Fruit fly (Drosophila melanogaster): ENCODE measurements around the gene CG31274.

The CG31274 gene

dm6 chr3R:16987220-16987923 lies 5.4 kb upstream of the CG31274 start, which contains the start of gene CG18622 (continued):
- TF ChIP-seq CG10366 (GFP tag; IDR thresholded peaks at IDR 0.05) (no peak), CG10959 (GFP tag; IDR thresholded peaks at IDR 0.05) (no peak), CG17361 (GFP tag; IDR thresholded peaks at IDR 0.05) (peak; percentile 8; the same call in 2 of the 3 replicates), H15 (GFP tag; IDR thresholded peaks at IDR 0.05) (no peak), CG11093 (GFP tag; IDR thresholded peaks at IDR 0.05) (no peak), CG2712 (tag; optimal IDR thresholded peaks at IDR 0.05) (no peak), CG14710 (tag; optimal IDR thresholded peaks at IDR 0.05) (no peak), gsb-n (tag; optimal IDR thresholded peaks at IDR 0.05) (no peak), CG7745 (tag; optimal IDR thresholded peaks at IDR 0.05) (no peak), jumu (GFP tag; optimal IDR thresholded peaks at IDR 0.05) (no peak), Bteb2 (GFP tag; optimal IDR thresholded peaks at IDR 0.05) (no peak), Oaz (GFP tag; IDR thresholded peaks at IDR 0.05) (no peak), lbe (GFP tag; optimal IDR thresholded peaks at IDR 0.05) (no peak), dm (GFP tag; optimal IDR thresholded peaks at IDR 0.05) (no peak), Poxn (GFP tag; IDR thresholded peaks at IDR 0.05) (no peak), CG13624 (GFP tag; optimal IDR thresholded peaks at IDR 0.05) (no peak), dati (GFP tag; IDR thresholded peaks at IDR 0.05) (no peak), CG3726 (GFP tag; IDR thresholded peaks at IDR 0.05) (no peak), phol (tag; optimal IDR thresholded peaks at IDR 0.05) (no peak), hbn (GFP tag; IDR thresholded peaks at IDR 0.05; ENCODE audit: partially characterized antibody) (no peak), CG15696 (tag; optimal IDR thresholded peaks at IDR 0.05) (no peak), CG13894 (tag; optimal IDR thresholded peaks at IDR 0.05) (peak; percentile 95), CG17912 (GFP tag; optimal IDR thresholded peaks at IDR 0.05) (no peak), CG18619 (GFP tag; optimal IDR thresholded peaks at IDR 0.05) (no peak), CG16813 (GFP tag; IDR thresholded peaks at IDR 0.05; ENCODE audit: partially characterized antibody) (0 out of 3 replicates have a peak, but pooled peaks have one; percentile 18), CG10267 (tag; optimal IDR thresholded peaks at IDR 0.05) (no peak), gfzf (GFP tag; optimal IDR thresholded peaks at IDR 0.05) (no peak), CG6654 (GFP tag; optimal IDR thresholded peaks at IDR 0.05) (no peak), sqz (GFP tag; optimal IDR thresholded peaks at IDR 0.05) (no peak), CG34376 (GFP tag; optimal IDR thresholded peaks at IDR 0.05) (peak; percentile 67), CG16863 (GFP tag; optimal IDR thresholded peaks at IDR 0.05) (no peak), p53 (GFP tag; optimal IDR thresholded peaks at IDR 0.05) (no peak), CG10462 (GFP tag; optimal IDR thresholded peaks at IDR 0.05) (no peak), pros (GFP tag; optimal IDR thresholded peaks at IDR 0.05) (no peak), vvl (GFP tag; IDR thresholded peaks at IDR 0.05) (no peak), Camta (GFP tag; optimal IDR thresholded peaks at IDR 0.05) (no peak), Hr3 (GFP tag; optimal IDR thresholded peaks at IDR 0.05) (no peak), Mrtf (GFP tag; IDR thresholded peaks at IDR 0.05) (no peak), CG2120 (GFP tag; optimal IDR thresholded peaks at IDR 0.05) (no peak), fu2 (GFP tag; optimal IDR thresholded peaks at IDR 0.05) (no peak), nom (GFP tag; optimal IDR thresholded peaks at IDR 0.05) (peak; percentile 15), fd102C (GFP tag; optimal IDR thresholded peaks at IDR 0.05) (no peak), Meics (GFP tag; optimal IDR thresholded peaks at IDR 0.05) (no peak), croc (GFP tag; conservative IDR thresholded peaks at IDR 0.05) (no peak), Ada2b (GFP tag; IDR thresholded peaks at IDR 0.05) (0 out of 2 replicates have a peak, but pooled peaks have one; percentile 3), CG15479 (GFP tag; optimal IDR thresholded peaks at IDR 0.05) (no peak), sens (GFP tag) (no peak), CG4404 (GFP tag; IDR thresholded peaks at IDR 0.05) (no peak), Hand (GFP tag; optimal IDR thresholded peaks at IDR 0.05) (no peak), Nf-YC (tag; optimal IDR thresholded peaks at IDR 0.05) (no peak), HLHmδ (GFP tag; optimal IDR thresholded peaks at IDR 0.05) (no peak)
